Fruit fly (Drosophila melanogaster): ENCODE measurements around the gene CG33922.

DNA sequence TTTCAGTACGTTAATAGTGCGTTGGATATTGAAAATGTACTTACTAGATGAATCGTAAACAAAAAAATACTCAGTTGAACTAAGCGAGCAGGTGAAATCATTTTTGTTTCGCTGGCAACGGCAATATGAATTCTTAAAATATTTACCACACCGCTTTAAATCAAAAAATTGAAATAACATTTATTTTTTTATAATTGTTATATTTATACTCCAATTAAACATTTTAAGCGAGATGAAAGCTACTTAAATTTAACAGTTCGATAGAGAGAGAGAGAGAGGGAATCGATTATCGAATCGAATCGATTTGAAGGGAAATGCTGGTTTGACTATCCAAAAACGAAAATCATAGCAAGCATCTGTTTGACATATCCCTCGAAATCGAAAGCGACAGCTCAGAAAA, at the start of gene CG33922, which contains the start of gene Cdlc2:
- TF ChIP-seq CG13204 (GFP tag; optimal IDR thresholded peaks at IDR 0.05) (no peak), EcR (GFP tag; optimal IDR thresholded peaks at IDR 0.05) (no peak), CG32121 (GFP tag; IDR thresholded peaks at IDR 0.05) (no peak), CG8159 (tag; optimal IDR thresholded peaks at IDR 0.05) (no peak), Ets98B (GFP tag; IDR thresholded peaks at IDR 0.05) (no peak), Pif1A (GFP tag; optimal IDR thresholded peaks at IDR 0.05) (no peak), Snoo (tag; optimal IDR thresholded peaks at IDR 0.05) (no peak), CG9948 (tag; optimal IDR thresholded peaks at IDR 0.05) (no peak), fd96Ca (GFP tag; IDR thresholded peaks at IDR 0.05) (no peak)
